Fruit fly (Drosophila melanogaster) whole organism, embryonic: Measurements from ENCODE around the gene pnr.

ENCODE experiments used
- Awh ChIP-seq: fragments of 200-800 bp; sonication (Bioruptor generic); IDR thresholded peaks from 2 replicates; pipeline ENCODE4, ENCODE4 v1.3.6; 2022; ENCODE audit warnings: missing biosample characterization, missing genetic modification characterization
- CG14441 ChIP-seq: fragments of 200-800 bp; sonication (Bioruptor generic); IDR thresholded peaks from 2 replicates; pipeline ENCODE4 v1.3.6; 2022; ENCODE audit warnings: missing biosample characterization, missing genetic modification characterization
- CG14710 ChIP-seq: fragments of 200-800 bp; sonication (Bioruptor generic); optimal IDR thresholded peaks from 3 replicates; lab custom pipeline; 2019; ENCODE audit warnings: missing biosample characterization, mild to moderate bottlenecking, missing genetic modification characterization, moderate library complexity
- CG15696 ChIP-seq: fragments of 200-800 bp; sonication (Bioruptor generic); optimal IDR thresholded peaks from 2 replicates; lab custom pipeline; 2019; ENCODE audit warnings: missing biosample characterization, mild to moderate bottlenecking, missing genetic modification characterization, moderate library complexity
- CG1647 ChIP-seq: fragments of 200-800 bp; sonication (Bioruptor generic); optimal IDR thresholded peaks from 3 replicates; lab custom pipeline; 2016; ENCODE audit warnings: missing biosample characterization, missing genetic modification characterization
- CG17361 ChIP-seq: fragments of 200-800 bp; sonication (Bioruptor generic); IDR thresholded peaks from 3 replicates; pipeline ENCODE4 v1.3.6; 2022; ENCODE audit warnings: missing biosample characterization, missing genetic modification characterization
- CG18011 ChIP-seq: fragments of 200-800 bp; sonication (Bioruptor generic); optimal IDR thresholded peaks from 2 replicates; lab custom pipeline; 2017; ENCODE audit warnings: missing biosample characterization, missing genetic modification characterization, mild to moderate bottlenecking, moderate library complexity, missing genotype
- CG18262 ChIP-seq: fragments of 200-800 bp; optimal IDR thresholded peaks from 3 replicates; lab custom pipeline; 2019; ENCODE audit warnings: missing biosample characterization, mild to moderate bottlenecking, missing genetic modification characterization, moderate library complexity
- CG2712 ChIP-seq: fragments of 200-800 bp; optimal IDR thresholded peaks from 3 replicates; lab custom pipeline; 2019; ENCODE audit warnings: missing biosample characterization, mild to moderate bottlenecking, missing genetic modification characterization, moderate library complexity
- CG32767 ChIP-seq: fragments of 200-800 bp; sonication (Bioruptor generic); IDR thresholded peaks from 2 replicates; pipeline ENCODE4 v1.3.6; 2022; ENCODE audit warnings: missing biosample characterization, missing genetic modification characterization
- CG34422 ChIP-seq: fragments of 200-800 bp; sonication (Bioruptor generic); IDR thresholded peaks from 3 replicates; pipeline ENCODE4 v1.3.6; 2022; ENCODE audit warnings: missing biosample characterization, missing genetic modification characterization
- CG3726 ChIP-seq: fragments of 200-800 bp; sonication (Bioruptor generic); IDR thresholded peaks from 3 replicates; pipeline ENCODE4, ENCODE4 v1.3.6; 2022; ENCODE audit warnings: missing biosample characterization, missing genetic modification characterization
- CG6689 ChIP-seq: fragments of 200-800 bp; sonication (Bioruptor generic); IDR thresholded peaks from 2 replicates; pipeline ENCODE4 v1.3.6; 2022; ENCODE audit warnings: missing biosample characterization, missing genetic modification characterization
- CG7271 ChIP-seq: fragments of 200-800 bp; sonication (Bioruptor generic); optimal IDR thresholded peaks from 2 replicates; lab custom pipeline; 2018; ENCODE audit warnings: missing biosample characterization, mild to moderate bottlenecking, missing genetic modification characterization, moderate library complexity
- CG8089 ChIP-seq: fragments of 200-800 bp; sonication (Bioruptor generic); optimal IDR thresholded peaks from 3 replicates; lab custom pipeline; 2016; ENCODE audit warnings: missing biosample characterization, missing genetic modification characterization
- CG8290 ChIP-seq, 3 experiments: fragments of 200-800 bp; sonication (Bioruptor generic); optimal IDR thresholded peaks; 2 replicates each; lab custom pipeline; 2016 to 2019; ENCODE audit warnings: missing biosample characterization in 3 of 3, missing genetic modification characterization in 3 of 3, mild to moderate bottlenecking in 2 of 3, moderate library complexity in 1 of 3
- CG8924 ChIP-seq: fragments of 200-800 bp; optimal IDR thresholded peaks from 3 replicates; lab custom pipeline; 2019; ENCODE audit warnings: missing biosample characterization, mild to moderate bottlenecking, missing genetic modification characterization, moderate library complexity
- CoRest ChIP-seq: fragments of 200-800 bp; sonication (Bioruptor generic); optimal IDR thresholded peaks from 3 replicates; lab custom pipeline; 2018; ENCODE audit warnings: missing biosample characterization, mild to moderate bottlenecking, missing genetic modification characterization, moderate library complexity
- D ChIP-seq, 2 experiments: fragments of 200-800 bp in 1 of 2; fragments of >200 bp in 1 of 2; sonication (Bioruptor generic) in 1 of 2; optimal IDR thresholded peaks; 2 replicates in 1 of 2; 3 replicates in 1 of 2; lab custom pipeline; 2017; ENCODE audit warnings: mild to moderate bottlenecking in 1 of 2, missing biosample characterization in 1 of 2, missing genetic modification characterization in 1 of 2, missing genetic modification reagents in 1 of 2
- Gsc ChIP-seq: fragments of 200-800 bp; sonication (Bioruptor generic); IDR thresholded peaks from 2 replicates; pipeline ENCODE4 v1.3.6; 2022; ENCODE audit warnings: missing biosample characterization, missing genetic modification characterization
- HLH4C ChIP-seq: fragments of 200-800 bp; sonication (Bioruptor generic); IDR thresholded peaks from 3 replicates; pipeline ENCODE4 v1.3.6; 2022; ENCODE audit warnings: missing biosample characterization, missing genetic modification characterization; ENCODE audit not compliant: partially characterized antibody
- Hr78 ChIP-seq, 2 experiments: fragments of 200-800 bp in 1 of 2; fragments of >200 bp in 1 of 2; sonication (Bioruptor generic) in 1 of 2; optimal IDR thresholded peaks; 2 replicates each; lab custom pipeline; 2017 to 2019; ENCODE audit warnings: missing biosample characterization in 2 of 2, missing genetic modification characterization in 2 of 2, mild to moderate bottlenecking in 1 of 2, moderate library complexity in 1 of 2
- MESR4 ChIP-seq: fragments of 200-800 bp; sonication (Bioruptor generic); optimal IDR thresholded peaks from 2 replicates; lab custom pipeline; 2018; ENCODE audit warnings: missing biosample characterization, mild to moderate bottlenecking, missing genetic modification characterization, moderate library complexity
- NFAT ChIP-seq: fragments of 200-800 bp; sonication (Bioruptor generic); IDR thresholded peaks from 2 replicates; pipeline ENCODE4 v1.3.6; 2022; ENCODE audit warnings: missing biosample characterization, missing genetic modification characterization
- Spps ChIP-seq: fragments of 200-800 bp; sonication (Bioruptor generic); optimal IDR thresholded peaks from 2 replicates; lab custom pipeline; 2018; ENCODE audit warnings: missing biosample characterization, mild to moderate bottlenecking, missing genetic modification characterization
- ab ChIP-seq: fragments of 200-800 bp; sonication (Bioruptor generic); optimal IDR thresholded peaks from 2 replicates; lab custom pipeline; 2016; ENCODE audit warnings: missing biosample characterization, missing genetic modification characterization
- amos ChIP-seq: fragments of 200-800 bp; sonication (Bioruptor generic); IDR thresholded peaks from 2 replicates; pipeline ENCODE4 v1.3.6; 2022; ENCODE audit warnings: missing biosample characterization, missing genetic modification characterization; ENCODE audit not compliant: partially characterized antibody
- br ChIP-seq: fragments of >200 bp; optimal IDR thresholded peaks from 2 replicates; lab custom pipeline; 2017
- caup ChIP-seq: fragments of 200-800 bp; sonication (Bioruptor generic); optimal IDR thresholded peaks from 3 replicates; lab custom pipeline; 2017; ENCODE audit warnings: missing biosample characterization, mild to moderate bottlenecking, missing genetic modification characterization, moderate library complexity; ENCODE audit not compliant: severe bottlenecking
- cg ChIP-seq: fragments of 200-800 bp; sonication (Bioruptor generic); optimal IDR thresholded peaks from 3 replicates; lab custom pipeline; 2019; ENCODE audit warnings: missing biosample characterization, mild to moderate bottlenecking, missing genetic modification characterization, moderate library complexity
- crc ChIP-seq: fragments of 200-800 bp; sonication (Bioruptor generic); optimal IDR thresholded peaks from 2 replicates; lab custom pipeline; 2016; ENCODE audit warnings: missing biosample characterization, missing genetic modification characterization
- esg ChIP-seq: fragments of 200-800 bp; sonication (Bioruptor generic); conservative IDR thresholded peaks from 2 replicates; pipeline ENCODE4 v1.3.6; 2022; ENCODE audit warnings: missing biosample characterization, missing genetic modification characterization
- fd96Cb ChIP-seq: fragments of 200-800 bp; sonication (Bioruptor generic); optimal IDR thresholded peaks from 2 replicates; lab custom pipeline; 2018; ENCODE audit warnings: missing biosample characterization, mild to moderate bottlenecking, missing genetic modification characterization, moderate library complexity
- gfzf ChIP-seq: fragments of 200-800 bp; sonication (Bioruptor generic); optimal IDR thresholded peaks from 2 replicates; lab custom pipeline; 2016; ENCODE audit warnings: missing biosample characterization, mild to moderate bottlenecking, missing genetic modification characterization, moderate library complexity
- h ChIP-seq: fragments of >200 bp; optimal IDR thresholded peaks from 2 replicates; lab custom pipeline; 2017
- hbn ChIP-seq: fragments of 200-800 bp; sonication (Bioruptor generic); IDR thresholded peaks from 2 replicates; pipeline ENCODE4 v1.3.6; 2022; ENCODE audit warnings: missing biosample characterization, missing genetic modification characterization; ENCODE audit not compliant: partially characterized antibody
- lola ChIP-seq, 3 experiments: fragments of >200 bp in 2 of 3; fragments of 200-800 bp in 1 of 3; sonication (Bioruptor generic) in 1 of 3; optimal IDR thresholded peaks; 2 replicates each; lab custom pipeline; 2017 to 2019; ENCODE audit warnings: missing biosample characterization in 3 of 3, missing genetic modification characterization in 3 of 3, mild to moderate bottlenecking in 1 of 3, moderate library complexity in 1 of 3
- nom ChIP-seq: fragments of 200-800 bp; sonication (Bioruptor generic); optimal IDR thresholded peaks from 2 replicates; lab custom pipeline; 2017; ENCODE audit warnings: missing biosample characterization, missing genetic modification characterization, mild to moderate bottlenecking, moderate library complexity, missing genetic modification reagents
- org-1 ChIP-seq: fragments of 200-800 bp; sonication (Bioruptor generic); optimal IDR thresholded peaks from 2 replicates; lab custom pipeline; 2017; ENCODE audit warnings: missing biosample characterization, missing genetic modification characterization
- otp ChIP-seq: fragments of 200-800 bp; sonication (Bioruptor generic); IDR thresholded peaks from 3 replicates; pipeline ENCODE4, ENCODE4 v1.3.6; 2022; ENCODE audit warnings: missing biosample characterization, missing genetic modification characterization
- prd ChIP-seq, 3 experiments: fragments of >200 bp in 2 of 3; fragments of 200-800 bp in 1 of 3; sonication (Bioruptor generic) in 1 of 3; optimal IDR thresholded peaks in 2 of 3; IDR thresholded peaks in 1 of 3; 2 replicates in 2 of 3; 3 replicates in 1 of 3; pipeline versions ENCODE4 v1.3.6 to Lab custom; 2017 to 2022; ENCODE audit warnings: missing biosample characterization in 1 of 3, missing genetic modification characterization in 1 of 3
- schlank ChIP-seq: fragments of 200-800 bp; sonication (Bioruptor generic); optimal IDR thresholded peaks from 2 replicates; lab custom pipeline; 2018; ENCODE audit warnings: missing biosample characterization, mild to moderate bottlenecking, missing genetic modification characterization
- sens ChIP-seq: fragments of 200-800 bp; sonication (Bioruptor generic); peaks from one replicate; lab custom pipeline; 2016; ENCODE audit warnings: missing biosample characterization, missing genetic modification characterization
- sens-2 ChIP-seq: fragments of 200-800 bp; sonication (Bioruptor generic); IDR thresholded peaks from 2 replicates; pipeline ENCODE4 v1.3.6; 2022; ENCODE audit warnings: missing biosample characterization, missing genetic modification characterization
- twi ChIP-seq: fragments of 200-800 bp; optimal IDR thresholded peaks from 2 replicates; lab custom pipeline; 2019; ENCODE audit warnings: missing biosample characterization, mild to moderate bottlenecking, missing genetic modification characterization, moderate library complexity
- unpg ChIP-seq: fragments of 200-800 bp; sonication (Bioruptor generic); optimal IDR thresholded peaks from 3 replicates; lab custom pipeline; 2018; ENCODE audit warnings: missing biosample characterization, mild to moderate bottlenecking, missing genetic modification characterization, moderate library complexity
- wor ChIP-seq: fragments of 200-800 bp; sonication (Bioruptor generic); IDR thresholded peaks from 2 replicates; pipeline ENCODE4 v1.3.6; 2022; ENCODE audit warnings: missing biosample characterization, missing genetic modification characterization
- zf30C ChIP-seq: fragments of 200-800 bp; sonication (Bioruptor generic); optimal IDR thresholded peaks from 3 replicates; lab custom pipeline; 2018; ENCODE audit warnings: missing biosample characterization, mild to moderate bottlenecking, missing genetic modification characterization

Gene pnr

dm6 chr3R:16030445-16030844 lies 4.6 kb downstream of the pnr start (continued):
- TF ChIP-seq Gsc (GFP tag; lab: Robert Waterston, UW) (no peak), gfzf (no peak), ab (GFP tag; lab: Kevin White, UChicago) (no peak)

- no peak for TF ChIP-seq CoRest (tag; lab: Kevin White, UChicago)
- TF ChIP-seq Awh (GFP tag; lab: Robert Waterston, UW), result no peak
- TF ChIP-seq CG3726 (GFP tag; lab: Robert Waterston, UW), result no peak
- TF ChIP-seq MESR4 (GFP tag; lab: Kevin White, UChicago), result no peak
- TF ChIP-seq CG32767, result no peak
- no peak for TF ChIP-seq twi
- TF ChIP-seq hbn (GFP tag; lab: Robert Waterston, UW), result no peak
- no peak for TF ChIP-seq org-1 (GFP tag; lab: Kevin White, UChicago)
- peak; percentile 29 for TF ChIP-seq CG8924
- peak; percentile 26 for TF ChIP-seq CG14710 (tag; lab: Kevin White, UChicago)
- no peak for TF ChIP-seq CG1647 (GFP tag; lab: Kevin White, UChicago)
- TF ChIP-seq CG18011, result no peak
- no peak for TF ChIP-seq Spps
- no peak for TF ChIP-seq fd96Cb (tag; lab: Kevin White, UChicago)
- no peak for TF ChIP-seq CG7271 (tag; lab: Kevin White, UChicago)
- TF ChIP-seq Hr78 (GFP tag; optimal IDR thresholded peaks at IDR 0.05; lab: Kevin White, UChicago), result no peak
- TF ChIP-seq CG14441, result no peak
- TF ChIP-seq cg (GFP tag; lab: Kevin White, UChicago), result no peak
- TF ChIP-seq h (lab: Kevin White, UChicago), result no peak
- TF ChIP-seq crc (GFP tag; lab: Kevin White, UChicago), result no peak
- TF ChIP-seq HLH4C (GFP tag; lab: Robert Waterston, UW), result no peak
- TF ChIP-seq prd (optimal IDR thresholded peaks at IDR 0.05; lab: Kevin White, UChicago), result no peak
- peak; percentile 41; the same call in 2 of the 3 replicates for TF ChIP-seq prd (GFP tag; IDR thresholded peaks at IDR 0.05; lab: Robert Waterston, UW)
- peak; percentile 55 for TF ChIP-seq CG2712 (tag; lab: Kevin White, UChicago)
- TF ChIP-seq NFAT, result no peak
- no peak for TF ChIP-seq CG17361
- no peak for TF ChIP-seq unpg (GFP tag; lab: Kevin White, UChicago)
- TF ChIP-seq nom, result no peak
- peak; percentile 32 for TF ChIP-seq sens (GFP tag; lab: Kevin White, UChicago)
- no peak for TF ChIP-seq amos (GFP tag; lab: Robert Waterston, UW)
- peak in 1 of 3 experiments; percentile 45 for TF ChIP-seq lola (GFP tag; optimal IDR thresholded peaks at IDR 0.05; lab: Kevin White, UChicago)
- no peak for TF ChIP-seq wor
- TF ChIP-seq CG6689, result no peak
- no peak for TF ChIP-seq br (lab: Kevin White, UChicago)
- peak; percentile 86 for TF ChIP-seq zf30C
- peak; percentile 43 for TF ChIP-seq CG18262
- TF ChIP-seq schlank, result no peak
- no peak for TF ChIP-seq esg (GFP tag; lab: Robert Waterston, UW)
- TF ChIP-seq D (optimal IDR thresholded peaks at IDR 0.05; lab: Kevin White, UChicago), result no peak
- no peak for TF ChIP-seq D (GFP tag; optimal IDR thresholded peaks at IDR 0.05; lab: Kevin White, UChicago)
- TF ChIP-seq CG8089, result no peak
- no peak for TF ChIP-seq caup (GFP tag; lab: Kevin White, UChicago)
- TF ChIP-seq CG34422 (GFP tag; lab: Robert Waterston, UW), result no peak
- no peak for TF ChIP-seq sens-2 (GFP tag; lab: Robert Waterston, UW)
- peak; percentile 74 for TF ChIP-seq CG15696 (tag; lab: Kevin White, UChicago)
- no peak for TF ChIP-seq CG8290 (GFP tag; optimal IDR thresholded peaks at IDR 0.05; lab: Kevin White, UChicago)
- TF ChIP-seq CG8290 (tag; optimal IDR thresholded peaks at IDR 0.05; lab: Kevin White, UChicago), result no peak
- TF ChIP-seq otp (GFP tag; lab: Robert Waterston, UW), result no peak
These were observed 7.8 kb downstream of the pnr start for dm6 chr3R:16033727-16034126.
